Worm (Caenorhabditis elegans): ENCODE measurements around the gene C29E4.11.
"Not testable (repeated sequence)": the region's sequence is repeated elsewhere in the genome, so short reads cannot be mapped to it uniquely, and the experiment has no call there.

Gene C29E4.11

ce11 chrIII:7958922-7959609 lies 1.2 kb upstream of the C29E4.11 start, which contains the start of gene F54H12.10:
Gene F54H12.10 (minus strand): TSS chrIII:7958972.
- TF ChIP-seq tab-1 (GFP tag; IDR thresholded peaks at IDR 0.05); klf-2 (GFP tag; conservative IDR thresholded peaks at IDR 0.05); T22C8.4 (GFP tag; IDR thresholded peaks at IDR 0.05): not testable (repeated sequence)

DNA sequence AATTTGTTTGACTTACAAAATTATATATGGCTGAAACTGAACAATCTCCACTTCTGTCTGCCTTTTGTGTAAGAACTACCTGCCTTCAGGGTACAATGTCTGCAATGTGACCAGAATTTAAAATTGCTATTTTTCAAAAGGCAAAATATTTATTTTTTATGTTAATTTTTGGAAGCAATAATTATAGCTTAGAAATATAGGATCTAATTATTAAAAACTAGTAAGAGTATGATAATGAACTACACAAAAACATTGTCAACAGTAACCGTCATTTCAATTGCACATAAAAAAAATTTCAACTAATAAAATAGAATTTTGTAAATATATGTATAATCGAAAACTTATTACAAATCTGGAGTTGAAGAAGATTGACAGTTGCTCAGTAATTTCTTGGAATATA lies 949 bp downstream of the C29E4.11 start, which contains the start of gene C29E4.9:
Gene C29E4.9, minus strand, starts transcription at position 101 of the 400 bp plus-strand sequence.
- no peak for TF ChIP-seq klf-2 (GFP tag; conservative IDR thresholded peaks at IDR 0.05)
- TF ChIP-seq ref-1 (GFP tag; conservative IDR thresholded peaks at IDR 0.05): no peak
- TF ChIP-seq med-1 (GFP tag; optimal IDR thresholded peaks at IDR 0.05; ENCODE audit: insufficient read depth): no peak
- TF ChIP-seq cog-1 (tag; optimal IDR thresholded peaks at IDR 0.05): no peak
- TF ChIP-seq T22C8.4 (GFP tag; IDR thresholded peaks at IDR 0.05): no peak
- no peak for TF ChIP-seq tab-1 (GFP tag; IDR thresholded peaks at IDR 0.05)

- TF ChIP-seq klf-2 (GFP tag; conservative IDR thresholded peaks at IDR 0.05) (no peak), ztf-23 (GFP tag; IDR thresholded peaks at IDR 0.05) (no peak), tab-1 (GFP tag; IDR thresholded peaks at IDR 0.05) (no peak), cog-1 (tag; optimal IDR thresholded peaks at IDR 0.05) (no peak)
Measured at ce11 chrIII:7953208-7953607, 4.7 kb downstream of the C29E4.11 start, which contains the start of gene let-754. Gene let-754 (minus strand): TSS chrIII:7953308.

DNA sequence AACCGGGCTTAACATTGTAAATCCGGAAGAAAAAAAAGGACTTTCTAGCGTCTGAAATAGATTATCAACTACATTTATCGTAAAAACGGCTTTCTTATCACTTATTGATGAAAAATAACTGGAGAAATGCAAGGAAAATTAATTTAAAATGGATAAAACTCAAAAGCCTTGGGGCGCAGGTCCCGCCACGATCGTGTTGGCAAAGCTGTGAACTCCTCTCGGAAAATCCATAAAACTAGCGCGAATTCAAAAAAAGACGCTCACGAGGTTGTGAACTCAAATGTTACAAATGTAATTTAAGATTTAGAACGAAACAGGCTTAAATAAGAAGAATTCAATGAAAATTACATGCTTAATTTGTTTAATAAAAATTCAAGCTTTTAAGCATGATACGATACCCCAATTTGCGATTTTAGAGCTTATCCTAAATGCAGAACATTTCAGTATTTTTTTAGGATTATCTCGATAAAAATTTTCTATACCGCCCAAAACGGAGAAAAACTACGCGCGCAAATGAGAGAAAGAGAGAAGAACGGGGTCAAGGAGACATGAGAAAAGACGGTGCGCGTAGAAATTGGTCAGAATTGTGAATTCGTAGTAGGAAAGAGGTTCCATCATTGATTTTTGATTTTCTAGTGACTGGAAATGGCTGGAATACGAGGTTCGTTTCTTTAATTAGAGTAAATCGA lies 5.7 kb downstream of the C29E4.11 start, which contains the start of gene C29E4.15:
Gene C29E4.15, plus strand, starts transcription at position 547 of the 689 bp plus-strand sequence.
- no peak for TF ChIP-seq flt-1 (GFP tag; IDR thresholded peaks at IDR 0.05)
- TF ChIP-seq ztf-29 (GFP tag; IDR thresholded peaks at IDR 0.05): no peak
- TF ChIP-seq med-1 (GFP tag; optimal IDR thresholded peaks at IDR 0.05; ENCODE audit: insufficient read depth): no peak
- TF ChIP-seq T22C8.4 (GFP tag; IDR thresholded peaks at IDR 0.05): no peak
- TF ChIP-seq tab-1 (GFP tag; IDR thresholded peaks at IDR 0.05): no peak
- TF ChIP-seq ref-1 (GFP tag; conservative IDR thresholded peaks at IDR 0.05): no peak
- no peak for TF ChIP-seq ztf-23 (GFP tag; IDR thresholded peaks at IDR 0.05)
- no peak for TF ChIP-seq cog-1 (tag; optimal IDR thresholded peaks at IDR 0.05)
- no peak for TF ChIP-seq klf-2 (GFP tag; conservative IDR thresholded peaks at IDR 0.05)

DNA sequence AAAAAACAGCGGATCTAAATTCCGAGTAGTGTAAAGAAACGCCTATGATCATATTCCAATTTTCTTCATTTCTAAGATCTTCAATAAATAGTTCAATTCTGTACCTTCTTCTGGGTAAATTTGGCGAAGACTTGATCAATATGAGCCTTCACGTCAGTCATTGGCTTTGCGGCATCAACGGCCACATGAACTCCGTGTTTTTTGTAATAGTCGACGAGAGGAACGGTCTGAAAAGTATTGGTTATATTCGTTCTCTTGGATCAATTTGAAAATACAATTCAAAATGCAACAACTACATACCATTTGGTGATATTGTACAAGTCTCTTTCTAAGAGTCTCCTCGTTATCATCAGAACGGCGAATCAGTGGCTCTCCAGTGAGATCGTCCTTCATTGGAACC lies 7.5 kb downstream of the C29E4.11 start:
- no peak for TF ChIP-seq ref-1 (GFP tag; conservative IDR thresholded peaks at IDR 0.05)
- no peak for TF ChIP-seq klf-2 (GFP tag; conservative IDR thresholded peaks at IDR 0.05)
- TF ChIP-seq cog-1 (tag; optimal IDR thresholded peaks at IDR 0.05): no peak
- TF ChIP-seq ztf-29 (GFP tag; IDR thresholded peaks at IDR 0.05): no peak
- no peak for TF ChIP-seq flt-1 (GFP tag; IDR thresholded peaks at IDR 0.05)

ce11 chrIII:7948802-7949201 lies 9.1 kb downstream of the C29E4.11 start, which contains the start of gene col-90:
Gene col-90 (plus strand): TSS chrIII:7948838.
- no peak for TF ChIP-seq klf-2 (GFP tag; conservative IDR thresholded peaks at IDR 0.05)
- TF ChIP-seq med-1 (GFP tag; optimal IDR thresholded peaks at IDR 0.05; ENCODE audit: insufficient read depth): no peak
- TF ChIP-seq ref-1 (GFP tag; conservative IDR thresholded peaks at IDR 0.05): no peak
- no peak for TF ChIP-seq tab-1 (GFP tag; IDR thresholded peaks at IDR 0.05)
- TF ChIP-seq ztf-29 (GFP tag; IDR thresholded peaks at IDR 0.05): no peak
- no peak for TF ChIP-seq T22C8.4 (GFP tag; IDR thresholded peaks at IDR 0.05)
- no peak for TF ChIP-seq cog-1 (tag; optimal IDR thresholded peaks at IDR 0.05)
- no peak for TF ChIP-seq flt-1 (GFP tag; IDR thresholded peaks at IDR 0.05)
- no peak for TF ChIP-seq ztf-23 (GFP tag; IDR thresholded peaks at IDR 0.05)

DNA sequence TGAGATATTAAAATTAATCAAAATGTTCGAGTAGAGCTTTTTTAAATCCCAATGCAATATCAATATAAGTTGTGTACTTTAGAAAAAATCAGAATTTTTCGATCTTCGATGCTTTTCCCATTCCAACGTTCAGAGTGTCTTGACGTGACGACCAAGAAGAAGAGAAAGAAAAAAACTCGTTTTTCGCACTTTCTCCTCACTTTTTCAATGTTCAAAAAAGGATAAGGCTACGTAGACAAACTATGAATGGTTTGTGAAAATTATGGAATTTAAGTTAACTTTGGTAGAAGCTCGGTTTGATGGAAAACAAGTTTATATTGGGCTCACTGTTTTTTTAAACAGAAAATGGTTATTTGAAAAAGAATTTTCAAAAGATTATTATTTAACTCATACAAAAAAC lies 10.2 kb downstream of the C29E4.11 start:
- TF ChIP-seq T22C8.4 (GFP tag; IDR thresholded peaks at IDR 0.05) (no peak), tab-1 (GFP tag; IDR thresholded peaks at IDR 0.05) (no peak)

ce11 chrIII:7946968-7947491 lies 10.9 kb downstream of the C29E4.11 start, which contains the start of gene gsto-1:
Gene gsto-1 (minus strand): TSS chrIII:7947018.
- TF ChIP-seq tab-1 (GFP tag; IDR thresholded peaks at IDR 0.05) (no peak), med-1 (GFP tag; optimal IDR thresholded peaks at IDR 0.05; ENCODE audit: insufficient read depth) (no peak), flt-1 (GFP tag; IDR thresholded peaks at IDR 0.05) (no peak), ztf-29 (GFP tag; IDR thresholded peaks at IDR 0.05) (no peak)

ce11 chrIII:7941417-7941816 lies 16.5 kb downstream of the C29E4.11 start, which contains the start of gene kle-2:
Gene kle-2 (plus strand): TSS chrIII:7941717.
- TF ChIP-seq ztf-29 (GFP tag; IDR thresholded peaks at IDR 0.05) (no peak), cog-1 (tag; optimal IDR thresholded peaks at IDR 0.05) (no peak), tab-1 (GFP tag; IDR thresholded peaks at IDR 0.05) (no peak), flt-1 (GFP tag; IDR thresholded peaks at IDR 0.05) (no peak), ztf-23 (GFP tag; IDR thresholded peaks at IDR 0.05) (no peak)

DNA sequence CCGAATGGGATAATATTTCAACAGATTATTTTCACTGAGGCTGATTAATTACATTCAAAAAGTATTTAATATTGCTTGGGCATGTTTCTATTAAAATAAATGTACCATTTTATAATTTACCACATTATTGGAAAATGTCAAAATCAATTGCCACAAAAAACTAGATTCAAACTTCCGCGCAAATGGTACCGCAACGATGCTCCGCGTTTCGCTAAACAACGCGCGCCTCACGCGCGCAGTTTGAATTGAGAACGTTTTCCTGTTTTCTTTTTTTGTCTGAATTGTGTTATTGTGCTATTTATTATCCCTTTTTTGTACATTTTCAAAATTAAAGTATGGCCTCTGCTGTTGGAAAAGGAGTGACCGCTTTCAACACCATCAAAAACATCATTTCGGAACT lies 17.1 kb downstream of the C29E4.11 start, which contains the start of gene C29E4.12:
Gene C29E4.12, plus strand, starts transcription at position 333 of the 400 bp plus-strand sequence.
- TF ChIP-seq flt-1 (GFP tag; IDR thresholded peaks at IDR 0.05) (no peak), med-1 (GFP tag; optimal IDR thresholded peaks at IDR 0.05; ENCODE audit: insufficient read depth) (no peak), ztf-29 (GFP tag; IDR thresholded peaks at IDR 0.05) (no peak), tab-1 (GFP tag; IDR thresholded peaks at IDR 0.05) (no peak), ref-1 (GFP tag; conservative IDR thresholded peaks at IDR 0.05) (no peak), T22C8.4 (GFP tag; IDR thresholded peaks at IDR 0.05) (no peak), cog-1 (tag; optimal IDR thresholded peaks at IDR 0.05) (no peak), ztf-23 (GFP tag; IDR thresholded peaks at IDR 0.05) (no peak), klf-2 (GFP tag; conservative IDR thresholded peaks at IDR 0.05) (no peak)
